Fruit fly (Drosophila melanogaster) whole organism, embryonic: ENCODE data around the gene KFase.

Source experiments
- Antp ChIP-seq: fragments of 200-800 bp; sonication (Bioruptor generic); optimal IDR thresholded peaks from 3 replicates; lab custom pipeline; 2016; ENCODE audit warnings: missing biosample characterization, missing genetic modification characterization
- Atf3 ChIP-seq: fragments of 200-800 bp; sonication (Bioruptor generic); optimal IDR thresholded peaks from 3 replicates; lab custom pipeline; 2016; ENCODE audit warnings: missing biosample characterization, missing genetic modification characterization
- Awh ChIP-seq: fragments of 200-800 bp; sonication (Bioruptor generic); IDR thresholded peaks from 2 replicates; pipeline ENCODE4, ENCODE4 v1.3.6; 2022; ENCODE audit warnings: missing biosample characterization, missing genetic modification characterization
- BtbVII ChIP-seq: fragments of 200-800 bp; sonication (Bioruptor generic); optimal IDR thresholded peaks from 3 replicates; lab custom pipeline; 2017; ENCODE audit warnings: missing biosample characterization, mild to moderate bottlenecking, missing genetic modification characterization
- CG10274 ChIP-seq: fragments of 200-800 bp; sonication (Bioruptor generic); optimal IDR thresholded peaks from 3 replicates; lab custom pipeline; 2017; ENCODE audit warnings: missing biosample characterization, mild to moderate bottlenecking, missing genetic modification characterization
- CG11695 ChIP-seq: fragments of 200-800 bp; sonication (Bioruptor generic); IDR thresholded peaks from 3 replicates; pipeline ENCODE4 v1.3.6; 2022; ENCODE audit warnings: missing biosample characterization, missing genetic modification characterization
- CG13296 ChIP-seq: fragments of 200-800 bp; sonication (Bioruptor generic); optimal IDR thresholded peaks from 3 replicates; lab custom pipeline; 2018; ENCODE audit warnings: missing biosample characterization, mild to moderate bottlenecking, missing genetic modification characterization
- CG13424 ChIP-seq: fragments of 200-800 bp; sonication (Bioruptor generic); optimal IDR thresholded peaks from 2 replicates; lab custom pipeline; 2019; ENCODE audit warnings: missing biosample characterization, mild to moderate bottlenecking, missing genetic modification characterization, moderate library complexity
- CG14965 ChIP-seq: fragments of 200-800 bp; sonication (Bioruptor generic); optimal IDR thresholded peaks from 2 replicates; lab custom pipeline; 2016; ENCODE audit warnings: missing biosample characterization, missing genetic modification characterization, borderline replicate concordance
- CG1602 ChIP-seq: fragments of 200-800 bp; sonication (Bioruptor generic); optimal IDR thresholded peaks from 3 replicates; lab custom pipeline; 2016; ENCODE audit warnings: missing biosample characterization, missing genetic modification characterization
- CG17612 ChIP-seq: fragments of 200-800 bp; sonication (Bioruptor generic); IDR thresholded peaks from 2 replicates; pipeline ENCODE4 v1.3.6; 2022; ENCODE audit warnings: missing biosample characterization, missing genetic modification characterization
- CG1792 ChIP-seq: fragments of 200-800 bp; sonication (Bioruptor generic); optimal IDR thresholded peaks from 2 replicates; lab custom pipeline; 2016; ENCODE audit warnings: missing biosample characterization, missing genetic modification characterization
- CG33557 ChIP-seq: fragments of 200-800 bp; sonication (Bioruptor generic); optimal IDR thresholded peaks from 2 replicates; lab custom pipeline; 2019; ENCODE audit warnings: missing biosample characterization, mild to moderate bottlenecking, missing genetic modification characterization, moderate library complexity
- CG42726 ChIP-seq: fragments of 200-800 bp; sonication (Bioruptor generic); IDR thresholded peaks from 2 replicates; pipeline ENCODE4 v1.3.6; 2022; ENCODE audit warnings: missing biosample characterization, missing genetic modification characterization; ENCODE audit not compliant: partially characterized antibody
- CG6175 ChIP-seq: fragments of 200-800 bp; sonication (Bioruptor generic); IDR thresholded peaks from 3 replicates; pipeline ENCODE4 v1.3.6; 2022; ENCODE audit warnings: missing biosample characterization, missing genetic modification characterization
- CG8281 ChIP-seq: fragments of 200-800 bp; sonication (Bioruptor generic); optimal IDR thresholded peaks from 2 replicates; lab custom pipeline; 2018; ENCODE audit warnings: missing biosample characterization, mild to moderate bottlenecking, missing genetic modification characterization, moderate library complexity
- CG9797 ChIP-seq: fragments of 200-800 bp; sonication (Bioruptor generic); optimal IDR thresholded peaks from 3 replicates; lab custom pipeline; 2018; ENCODE audit warnings: missing biosample characterization, mild to moderate bottlenecking, missing genetic modification characterization
- CG9876 ChIP-seq: fragments of 200-800 bp; sonication (Bioruptor generic); optimal IDR thresholded peaks from 2 replicates; lab custom pipeline; 2016; ENCODE audit warnings: missing biosample characterization, missing genetic modification characterization
- Fer1 ChIP-seq: fragments of 200-800 bp; sonication (Bioruptor generic); optimal IDR thresholded peaks from 2 replicates; lab custom pipeline; 2017; ENCODE audit warnings: missing biosample characterization, mild to moderate bottlenecking, missing genetic modification characterization
- HmgD ChIP-seq: fragments of 200-800 bp; sonication (Bioruptor generic); optimal IDR thresholded peaks from 3 replicates; lab custom pipeline; 2016; ENCODE audit warnings: missing biosample characterization, missing genetic modification characterization
- MBD-R2 ChIP-seq: fragments of 200-800 bp; sonication (Bioruptor generic); IDR thresholded peaks from 2 replicates; pipeline ENCODE4 v1.3.6; 2022; ENCODE audit warnings: missing biosample characterization, missing genetic modification characterization
- Poxn ChIP-seq: fragments of 200-800 bp; sonication (Bioruptor generic); IDR thresholded peaks from 2 replicates; pipeline ENCODE4 v1.3.6; 2022; ENCODE audit warnings: missing biosample characterization, missing genetic modification characterization
- Rfx ChIP-seq: fragments of 200-800 bp; sonication (Bioruptor generic); IDR thresholded peaks from 2 replicates; pipeline ENCODE4 v1.3.6; 2022; ENCODE audit warnings: missing biosample characterization, missing genetic modification characterization
- al ChIP-seq: fragments of 200-800 bp; sonication (Bioruptor generic); IDR thresholded peaks from 2 replicates; pipeline ENCODE4 v1.3.6; 2022; ENCODE audit warnings: missing biosample characterization, missing genetic modification characterization
- ewg ChIP-seq: fragments of 200-800 bp; sonication (Bioruptor generic); optimal IDR thresholded peaks from 3 replicates; lab custom pipeline; 2017; ENCODE audit warnings: mild to moderate bottlenecking, missing biosample characterization, missing genetic modification reagents, missing genetic modification characterization
- ftz-f1 ChIP-seq: fragments of 200-800 bp; sonication (Bioruptor generic); optimal IDR thresholded peaks from 2 replicates; lab custom pipeline; 2016; ENCODE audit warnings: missing biosample characterization, missing genetic modification characterization
- gsb-n ChIP-seq: fragments of 200-800 bp; sonication (Bioruptor generic); optimal IDR thresholded peaks from 3 replicates; lab custom pipeline; 2018; ENCODE audit warnings: missing biosample characterization, mild to moderate bottlenecking, missing genetic modification characterization
- ham ChIP-seq: fragments of 200-800 bp; sonication (Bioruptor generic); IDR thresholded peaks from 2 replicates; pipeline ENCODE4 v1.3.6; 2022; ENCODE audit warnings: missing biosample characterization, missing genetic modification characterization
- kah ChIP-seq: fragments of 200-800 bp; sonication (Bioruptor generic); optimal IDR thresholded peaks from 2 replicates; lab custom pipeline; 2018; ENCODE audit warnings: missing biosample characterization, mild to moderate bottlenecking, missing genetic modification characterization
- lmd ChIP-seq: fragments of 200-800 bp; sonication (Bioruptor generic); IDR thresholded peaks from 2 replicates; pipeline ENCODE4 v1.3.6; 2022; ENCODE audit warnings: missing biosample characterization, missing genetic modification characterization
- mirr ChIP-seq: fragments of 200-800 bp; sonication (Bioruptor generic); optimal IDR thresholded peaks from 3 replicates; lab custom pipeline; 2018; ENCODE audit warnings: missing biosample characterization, mild to moderate bottlenecking, missing genetic modification characterization
- p53 ChIP-seq: fragments of 200-800 bp; sonication (Bioruptor generic); optimal IDR thresholded peaks from 2 replicates; lab custom pipeline; 2016; ENCODE audit warnings: missing biosample characterization, missing genetic modification characterization
- prd ChIP-seq, 3 experiments: fragments of >200 bp in 2 of 3; fragments of 200-800 bp in 1 of 3; sonication (Bioruptor generic) in 1 of 3; optimal IDR thresholded peaks in 2 of 3; IDR thresholded peaks in 1 of 3; 2 replicates in 2 of 3; 3 replicates in 1 of 3; pipeline versions ENCODE4 v1.3.6 to Lab custom; 2017 to 2022; ENCODE audit warnings: missing biosample characterization in 1 of 3, missing genetic modification characterization in 1 of 3
- pros ChIP-seq: fragments of 200-800 bp; sonication (Bioruptor generic); optimal IDR thresholded peaks from 3 replicates; lab custom pipeline; 2019; ENCODE audit warnings: missing biosample characterization, mild to moderate bottlenecking, missing genetic modification characterization, moderate library complexity
- sc ChIP-seq, 3 experiments: fragments of >200 bp in 2 of 3; fragments of 200-800 bp in 1 of 3; sonication (Bioruptor generic) in 1 of 3; optimal IDR thresholded peaks; 2 replicates in 2 of 3; 3 replicates in 1 of 3; lab custom pipeline; 2017; ENCODE audit warnings: mild to moderate bottlenecking in 1 of 3, missing biosample characterization in 1 of 3, missing genetic modification characterization in 1 of 3, missing genetic modification reagents in 1 of 3
- tio ChIP-seq: fragments of 200-800 bp; sonication (Bioruptor generic); optimal IDR thresholded peaks from 2 replicates; lab custom pipeline; 2017; ENCODE audit warnings: missing biosample characterization, missing genetic modification characterization, inconsistent platforms
- vfl ChIP-seq: fragments of 200-800 bp; sonication (Bioruptor generic); optimal IDR thresholded peaks from 2 replicates; lab custom pipeline; 2016; ENCODE audit warnings: missing biosample characterization, missing genetic modification characterization

Gene KFase

dm6 chr2L:6447581-6448333, 40.8 kb downstream of the KFase start (continued):
- TF ChIP-seq CG11695 (GFP tag; lab: Robert Waterston, UW) (no peak), Atf3 (no peak), CG10274 (GFP tag; lab: Kevin White, UChicago) (no peak), CG13424 (tag; lab: Kevin White, UChicago) (no peak), CG1792 (GFP tag; lab: Kevin White, UChicago) (no peak), BtbVII (peak; percentile 18), CG1602 (GFP tag; lab: Kevin White, UChicago) (no peak), HmgD (GFP tag; lab: Kevin White, UChicago) (no peak), kah (GFP tag; lab: Kevin White, UChicago) (peak; percentile 2), prd (optimal IDR thresholded peaks at IDR 0.05; lab: Kevin White, UChicago) (no peak), prd (GFP tag; IDR thresholded peaks at IDR 0.05; lab: Robert Waterston, UW) (no peak), Awh (GFP tag; lab: Robert Waterston, UW) (peak; percentile 29; the same call in 1 of the 2 replicates), CG33557 (GFP tag; lab: Kevin White, UChicago) (no peak), lmd (GFP tag; lab: Robert Waterston, UW) (no peak), CG9876 (GFP tag; lab: Kevin White, UChicago) (no peak), CG14965 (GFP tag; lab: Kevin White, UChicago) (no peak), MBD-R2 (GFP tag; lab: Robert Waterston, UW) (peak; percentile 34), mirr (GFP tag; lab: Kevin White, UChicago) (peak; percentile 55), ftz-f1 (GFP tag; lab: Kevin White, UChicago) (peak; percentile 40), CG17612 (GFP tag; lab: Robert Waterston, UW) (no peak), CG42726 (GFP tag; lab: Robert Waterston, UW) (no peak), vfl (no peak), CG13296 (GFP tag; lab: Kevin White, UChicago) (no peak), ham (GFP tag; lab: Robert Waterston, UW) (no peak), CG8281 (no peak), Poxn (GFP tag; lab: Robert Waterston, UW) (no peak), tio (GFP tag; lab: Kevin White, UChicago) (no peak), p53 (no peak), sc (optimal IDR thresholded peaks at IDR 0.05; lab: Kevin White, UChicago) (no peak), sc (GFP tag; optimal IDR thresholded peaks at IDR 0.05; lab: Kevin White, UChicago) (no peak), Fer1 (no peak), al (GFP tag; lab: Robert Waterston, UW) (no peak), CG9797 (GFP tag; lab: Kevin White, UChicago) (no peak), CG6175 (no peak), gsb-n (tag; lab: Kevin White, UChicago) (no peak), ewg (no peak), pros (GFP tag; lab: Kevin White, UChicago) (no peak), Rfx (GFP tag; lab: Robert Waterston, UW) (no peak), Antp (GFP tag; lab: Kevin White, UChicago) (no peak)
- TF ChIP-seq, all 482 proteins: peak for 37
